Fruit fly (Drosophila melanogaster): ENCODE measurements around the gene CG9839.

CG9839 gene

dm6 chr3R:8807048-8807447 lies 1.4 kb upstream of the CG9839 start:
- TF ChIP-seq CG8478 (optimal IDR thresholded peaks at IDR 0.05) (no peak), CTCF (optimal IDR thresholded peaks at IDR 0.05) (no peak)

dm6 chr3R:8806638-8807037 lies 1.0 kb upstream of the CG9839 start:
- no peak for TF ChIP-seq CTCF (optimal IDR thresholded peaks at IDR 0.05)
- TF ChIP-seq CG8478 (optimal IDR thresholded peaks at IDR 0.05) = no peak

- TF ChIP-seq CG8478 (optimal IDR thresholded peaks at IDR 0.05) (no peak), CTCF (optimal IDR thresholded peaks at IDR 0.05) (no peak)
Observed at dm6 chr3R:8806104-8806503, 502 bp upstream of the CG9839 start, which contains the start of gene hng2. hng2 (plus strand) TSS chr3R:8806322.

dm6 chr3R:8801126-8801762 lies 4.4 kb downstream of the CG9839 start, which contains the start of the genes Pif1A, Pif1B and CCT7:
Pif1A (minus strand) TSS chr3R:8801176.
Pif1B (minus strand) TSS chr3R:8801176.
CCT7 (plus strand) TSS chr3R:8801564.
- no peak for TF ChIP-seq CTCF (optimal IDR thresholded peaks at IDR 0.05)
- TF ChIP-seq CG8478 (optimal IDR thresholded peaks at IDR 0.05) = no peak

dm6 chr3R:8799866-8800265 lies 5.7 kb downstream of the CG9839 start:
- no peak for TF ChIP-seq CG8478 (optimal IDR thresholded peaks at IDR 0.05)

dm6 chr3R:8798332-8798731 lies 7.3 kb downstream of the CG9839 start:
- TF ChIP-seq CG8478 (optimal IDR thresholded peaks at IDR 0.05) = no peak
- TF ChIP-seq CTCF (optimal IDR thresholded peaks at IDR 0.05) = no peak

- TF ChIP-seq CTCF (optimal IDR thresholded peaks at IDR 0.05) (no peak), CG8478 (optimal IDR thresholded peaks at IDR 0.05) (no peak)
Observed at dm6 chr3R:8794384-8794783, 11.2 kb downstream of the CG9839 start, which contains the start of gene Ir85a. Ir85a (plus strand) TSS chr3R:8794684.

dm6 chr3R:8793726-8794125 lies 11.9 kb downstream of the CG9839 start:
- no peak for TF ChIP-seq CTCF (optimal IDR thresholded peaks at IDR 0.05)
- no peak for TF ChIP-seq CG8478 (optimal IDR thresholded peaks at IDR 0.05)

- TF ChIP-seq CTCF (optimal IDR thresholded peaks at IDR 0.05) (no peak), CG8478 (optimal IDR thresholded peaks at IDR 0.05) (no peak)
Observed at dm6 chr3R:8792463-8793175, 13.0 kb downstream of the CG9839 start.

- no peak for TF ChIP-seq CG8478 (optimal IDR thresholded peaks at IDR 0.05)
- no peak for TF ChIP-seq CTCF (optimal IDR thresholded peaks at IDR 0.05)
Observed at dm6 chr3R:8788722-8789400, 16.7 kb downstream of the CG9839 start.

- TF ChIP-seq CTCF (optimal IDR thresholded peaks at IDR 0.05) (no peak), CG8478 (optimal IDR thresholded peaks at IDR 0.05) (no peak)
Observed at dm6 chr3R:8787538-8788282, 17.9 kb downstream of the CG9839 start.

dm6 chr3R:8785451-8785850 lies 20.2 kb downstream of the CG9839 start:
- TF ChIP-seq CTCF (optimal IDR thresholded peaks at IDR 0.05) = no peak
- no peak for TF ChIP-seq CG8478 (optimal IDR thresholded peaks at IDR 0.05)

- TF ChIP-seq CG8478 (optimal IDR thresholded peaks at IDR 0.05) = no peak
- no peak for TF ChIP-seq CTCF (optimal IDR thresholded peaks at IDR 0.05)
Observed at dm6 chr3R:8784788-8785187, 20.8 kb downstream of the CG9839 start.

- no peak for TF ChIP-seq CTCF (optimal IDR thresholded peaks at IDR 0.05)
- TF ChIP-seq CG8478 (optimal IDR thresholded peaks at IDR 0.05) = no peak
Observed at dm6 chr3R:8780689-8781088, 24.9 kb downstream of the CG9839 start, which contains the start of gene CG33189. CG33189 (minus strand) TSS chr3R:8780789.

dm6 chr3R:8779823-8780222 lies 25.8 kb downstream of the CG9839 start, which contains the start of gene CG33191:
CG33191 (minus strand) TSS chr3R:8779923.
- no peak for TF ChIP-seq CTCF (optimal IDR thresholded peaks at IDR 0.05)
- no peak for TF ChIP-seq CG8478 (optimal IDR thresholded peaks at IDR 0.05)
